Fruit fly (Drosophila melanogaster) whole organism, wandering third instar larva: ENCODE results near the gene CG3587.

Experiments
- Abd-B ChIP-seq: fragments of >200 bp; optimal IDR thresholded peaks from 2 replicates; lab custom pipeline; 2017; ENCODE audit warnings: missing biosample characterization, missing genetic modification characterization
- CG32264 ChIP-seq: fragments of 200-800 bp; sonication (Bioruptor generic); optimal IDR thresholded peaks from 2 replicates; lab custom pipeline; 2016; ENCODE audit warnings: missing biosample characterization, missing genetic modification characterization
- CG9705 ChIP-seq: fragments of 200-800 bp; sonication (Bioruptor generic); optimal IDR thresholded peaks from 2 replicates; lab custom pipeline; 2018; ENCODE audit warnings: missing biosample characterization, mild to moderate bottlenecking, missing genetic modification characterization
- CrebA ChIP-seq: fragments of 200-800 bp; sonication (Bioruptor generic); optimal IDR thresholded peaks from 2 replicates; lab custom pipeline; 2016; ENCODE audit warnings: missing biosample characterization, mild to moderate bottlenecking, missing genetic modification characterization, borderline replicate concordance
- Dfd ChIP-seq: fragments of >200 bp; optimal IDR thresholded peaks from 2 replicates; lab custom pipeline; 2017; ENCODE audit warnings: missing biosample characterization, missing genetic modification characterization
- Dif ChIP-seq: fragments of 200-275, 200-300 bp; sonication (Bioruptor generic); optimal IDR thresholded peaks from 2 replicates; lab custom pipeline; 2018; ENCODE audit warnings: missing biosample characterization, missing genetic modification characterization; ENCODE audit not compliant: partially characterized antibody
- GATAd ChIP-seq: sonication (Bioruptor generic); optimal IDR thresholded peaks from 2 replicates; lab custom pipeline; 2016; ENCODE audit warnings: missing biosample characterization, missing genetic modification characterization
- HLH106 ChIP-seq: fragments of 200-800 bp; optimal IDR thresholded peaks from 3 replicates; lab custom pipeline; 2019; ENCODE audit warnings: missing biosample characterization, mild to moderate bottlenecking, missing genetic modification characterization, moderate library complexity
- Hnf4 ChIP-seq: fragments of 200-800 bp; sonication (Bioruptor generic); optimal IDR thresholded peaks from 2 replicates; lab custom pipeline; 2016; ENCODE audit warnings: missing biosample characterization, mild to moderate bottlenecking, missing genetic modification characterization
- Hr78 ChIP-seq: fragments of >200 bp; optimal IDR thresholded peaks from 2 replicates; lab custom pipeline; 2017; ENCODE audit warnings: missing biosample characterization, missing genetic modification characterization
- Hr83 ChIP-seq: fragments of 200-300 bp; sonication (Bioruptor generic); optimal IDR thresholded peaks from 2 replicates; lab custom pipeline; 2016; ENCODE audit warnings: missing biosample characterization, mild to moderate bottlenecking, missing genetic modification characterization, moderate library complexity; ENCODE audit not compliant: poor library complexity, severe bottlenecking
- Jra ChIP-seq: sonication (Bioruptor generic); optimal IDR thresholded peaks from 2 replicates; lab custom pipeline; 2016; ENCODE audit warnings: missing biosample characterization, missing genetic modification characterization
- Mio ChIP-seq: sonication (Bioruptor generic); optimal IDR thresholded peaks from 2 replicates; lab custom pipeline; 2016; ENCODE audit warnings: missing biosample characterization, missing genetic modification characterization
- Myc ChIP-seq: fragments of >200 bp; optimal IDR thresholded peaks from 2 replicates; lab custom pipeline; 2017
- N ChIP-seq: fragments of >200 bp; optimal IDR thresholded peaks from 2 replicates; lab custom pipeline; 2018; ENCODE audit warnings: missing biosample characterization, missing external identifiers, missing genetic modification characterization
- OdsH ChIP-seq: fragments of 200-800 bp; sonication (Bioruptor generic); optimal IDR thresholded peaks from 2 replicates; lab custom pipeline; 2016; ENCODE audit warnings: missing biosample characterization, mild to moderate bottlenecking, missing genetic modification characterization
- Rel ChIP-seq, 2 experiments: fragments of 200-800 bp; sonication (Bioruptor generic) in 1 of 2; optimal IDR thresholded peaks; 2 replicates in 1 of 2; 3 replicates in 1 of 2; lab custom pipeline; 2016 to 2019; ENCODE audit warnings: mild to moderate bottlenecking in 2 of 2, missing biosample characterization in 2 of 2, missing genetic modification characterization in 2 of 2, moderate library complexity in 1 of 2
- Sp1 ChIP-seq: fragments of 200-800 bp; sonication (Bioruptor generic); optimal IDR thresholded peaks from 3 replicates; lab custom pipeline; 2019; ENCODE audit warnings: missing biosample characterization, mild to moderate bottlenecking, missing genetic modification characterization, moderate library complexity
- Vsx2 ChIP-seq: fragments of 200-300, 225-300 bp; sonication (Bioruptor generic); optimal IDR thresholded peaks from 2 replicates; lab custom pipeline; 2018; ENCODE audit warnings: missing biosample characterization, missing genetic modification characterization; ENCODE audit not compliant: partially characterized antibody
- br ChIP-seq: fragments of 200-800 bp; sonication (Bioruptor generic); optimal IDR thresholded peaks from 2 replicates; lab custom pipeline; 2016; ENCODE audit warnings: missing biosample characterization, missing genetic modification characterization
- brk ChIP-seq: fragments of 200-800 bp; sonication (Bioruptor generic); optimal IDR thresholded peaks from 2 replicates; lab custom pipeline; 2016; ENCODE audit warnings: missing biosample characterization, mild to moderate bottlenecking, missing genetic modification characterization
- dl ChIP-seq, 2 experiments: fragments of 175-275, 200-275 bp in 1 of 2; fragments of 200-275 bp in 1 of 2; sonication (Bioruptor generic); optimal IDR thresholded peaks; lab custom pipeline; 2018; ENCODE audit warnings: mild to moderate bottlenecking in 2 of 2, missing biosample characterization in 2 of 2, missing genetic modification characterization in 2 of 2, moderate library complexity in 2 of 2; ENCODE audit not compliant: partially characterized antibody in 2 of 2, insufficient read depth in 1 of 2
- dmrt93B ChIP-seq: fragments of 200-800 bp; sonication (Bioruptor generic); optimal IDR thresholded peaks from 2 replicates; lab custom pipeline; 2018; ENCODE audit warnings: missing biosample characterization, mild to moderate bottlenecking, missing genetic modification characterization
- dsf ChIP-seq: sonication (Bioruptor generic); optimal IDR thresholded peaks from 2 replicates; lab custom pipeline; 2016; ENCODE audit warnings: missing biosample characterization, missing genetic modification characterization, borderline replicate concordance
- ey ChIP-seq: fragments of 200-800 bp; sonication (Bioruptor generic); optimal IDR thresholded peaks from 2 replicates; lab custom pipeline; 2016; ENCODE audit warnings: missing biosample characterization, missing genetic modification characterization
- foxo ChIP-seq, 2 experiments: fragments of 200-800 bp; sonication (Bioruptor generic); optimal IDR thresholded peaks; 2 replicates in 1 of 2; 3 replicates in 1 of 2; lab custom pipeline; 2016 to 2017; ENCODE audit warnings: missing biosample characterization in 2 of 2, missing genetic modification characterization in 2 of 2
- fru ChIP-seq: fragments of 200-800 bp; sonication (Bioruptor generic); optimal IDR thresholded peaks from 3 replicates; lab custom pipeline; 2016; ENCODE audit warnings: missing biosample characterization, mild to moderate bottlenecking, missing genetic modification characterization
- h ChIP-seq: fragments of 200-800 bp; sonication (Bioruptor generic); optimal IDR thresholded peaks from 3 replicates; lab custom pipeline; 2016; ENCODE audit warnings: missing biosample characterization, mild to moderate bottlenecking, missing genetic modification characterization
- jim ChIP-seq: fragments of 175-275, 200-325 bp; sonication (Bioruptor generic); optimal IDR thresholded peaks from 2 replicates; lab custom pipeline; 2016; ENCODE audit warnings: missing biosample characterization, mild to moderate bottlenecking, missing genetic modification characterization
- lola ChIP-seq: fragments of >200 bp; optimal IDR thresholded peaks from 2 replicates; lab custom pipeline; 2017; ENCODE audit warnings: missing biosample characterization, missing genetic modification characterization
- pan ChIP-seq: fragments of >200 bp; optimal IDR thresholded peaks from 2 replicates; lab custom pipeline; 2017
- psq ChIP-seq: fragments of 200-800 bp; sonication (Bioruptor generic); optimal IDR thresholded peaks from 3 replicates; lab custom pipeline; 2017; ENCODE audit warnings: missing biosample characterization, mild to moderate bottlenecking, missing genetic modification characterization, moderate library complexity
- rgr ChIP-seq: fragments of 200-800 bp; sonication (Bioruptor generic); optimal IDR thresholded peaks from 3 replicates; lab custom pipeline; 2016; ENCODE audit warnings: missing biosample characterization, mild to moderate bottlenecking, missing genetic modification characterization
- sage ChIP-seq: fragments of 200-800 bp; sonication (Bioruptor generic); optimal IDR thresholded peaks from 2 replicates; lab custom pipeline; 2016; ENCODE audit warnings: missing biosample characterization, mild to moderate bottlenecking, missing genetic modification characterization
- sv ChIP-seq: fragments of 200-800 bp; sonication (Bioruptor generic); optimal IDR thresholded peaks from 3 replicates; lab custom pipeline; 2016; ENCODE audit warnings: missing biosample characterization, missing genetic modification characterization
- tai ChIP-seq: sonication (Bioruptor generic); optimal IDR thresholded peaks from 2 replicates; lab custom pipeline; 2016; ENCODE audit warnings: missing biosample characterization, missing genetic modification characterization
- usp ChIP-seq: fragments of >200 bp; optimal IDR thresholded peaks from 2 replicates; lab custom pipeline; 2017; ENCODE audit warnings: missing biosample characterization, missing genetic modification characterization
- woc ChIP-seq: sonication (Bioruptor generic); optimal IDR thresholded peaks from 2 replicates; lab custom pipeline; 2016; ENCODE audit warnings: missing biosample characterization, mild to moderate bottlenecking, missing genetic modification characterization

The CG3587 gene

DNA sequence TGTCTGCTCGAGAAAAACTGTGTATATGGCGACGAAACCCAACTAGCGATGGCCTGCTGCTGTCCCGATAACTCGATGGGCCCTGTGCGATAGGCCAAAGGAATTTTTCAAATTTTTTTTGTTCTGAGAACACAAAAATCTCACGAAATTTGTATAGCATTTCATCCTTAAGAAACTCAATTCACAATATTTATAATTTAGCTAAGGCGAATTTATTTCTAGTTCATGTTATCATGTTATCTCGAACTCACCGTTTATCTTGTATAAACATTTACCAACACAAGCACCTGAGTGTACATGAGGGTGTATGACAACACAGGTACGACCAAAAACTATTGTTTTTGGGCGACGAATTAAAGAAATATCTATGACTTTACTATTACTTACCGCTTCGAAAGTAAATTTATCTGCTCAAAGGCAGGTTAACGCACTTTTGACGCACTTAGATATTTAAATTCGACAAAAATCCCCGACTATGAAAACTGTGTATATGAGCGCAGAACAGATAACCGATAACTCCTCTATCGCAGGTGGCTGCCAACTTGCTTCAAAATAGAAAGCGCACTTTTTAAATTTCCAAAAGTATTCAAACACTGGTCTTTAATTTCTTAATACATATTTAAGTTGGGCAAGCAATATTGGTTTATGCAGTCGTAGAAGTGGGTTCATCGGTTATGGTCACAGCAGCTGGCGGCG is 39.8 kb upstream of the CG3587 start, which contains the start of gene arm:
Gene arm, minus strand, starts transcription at position 524 of the 696 bp plus-strand sequence.
- TF ChIP-seq Vsx2 (GFP tag; lab: Kevin White, UChicago) (no peak), Dfd (GFP tag; lab: Kevin White, UChicago) (no peak), dmrt93B (GFP tag; lab: Kevin White, UChicago) (no peak), Abd-B (GFP tag; lab: Kevin White, UChicago) (no peak), brk (GFP tag; lab: Kevin White, UChicago) (no peak), Sp1 (GFP tag; lab: Kevin White, UChicago) (no peak), jim (GFP tag; lab: Kevin White, UChicago) (no peak), Hr83 (GFP tag; lab: Kevin White, UChicago) (no peak), Myc (lab: Kevin White, UChicago) (no peak), Rel (GFP tag; optimal IDR thresholded peaks at IDR 0.05; lab: Kevin White, UChicago) (no peak), Rel (tag; optimal IDR thresholded peaks at IDR 0.05; lab: Kevin White, UChicago) (peak; percentile 98), Mio (GFP tag; lab: Kevin White, UChicago) (no peak), CrebA (GFP tag; lab: Kevin White, UChicago) (no peak), fru (GFP tag; lab: Kevin White, UChicago) (no peak), N (GFP tag; lab: Kevin White, UChicago) (no peak), CG9705 (GFP tag; lab: Kevin White, UChicago) (no peak), pan (no peak), psq (peak; percentile 1), br (peak; percentile 14), sage (GFP tag; lab: Kevin White, UChicago) (no peak), ey (peak; percentile 37), usp (GFP tag; lab: Kevin White, UChicago) (no peak), rgr (GFP tag; lab: Kevin White, UChicago) (peak; percentile 47), tai (GFP tag; lab: Kevin White, UChicago) (no peak), Dif (GFP tag; lab: Kevin White, UChicago) (no peak), dsf (GFP tag; lab: Kevin White, UChicago) (no peak), CG32264 (GFP tag; lab: Kevin White, UChicago) (no peak), Jra (GFP tag; lab: Kevin White, UChicago) (peak; percentile 41), h (peak; percentile 8), foxo (GFP tag; optimal IDR thresholded peaks at IDR 0.05; lab: Kevin White, UChicago) (peak in 1 of 2 experiments; percentile 19), Hnf4 (GFP tag; lab: Kevin White, UChicago) (peak; percentile 2), OdsH (no peak), lola (no peak), Hr78 (GFP tag; lab: Kevin White, UChicago) (no peak), sv (GFP tag; lab: Kevin White, UChicago) (no peak), dl (GFP tag; optimal IDR thresholded peaks at IDR 0.05; lab: Kevin White, UChicago; ENCODE audit: insufficient read depth in 1 of 2, partially characterized antibody in 2 of 2) (no peak), GATAd (GFP tag; lab: Kevin White, UChicago) (no peak), HLH106 (tag; lab: Kevin White, UChicago) (peak; percentile 15), woc (GFP tag; lab: Kevin White, UChicago) (no peak)

DNA sequence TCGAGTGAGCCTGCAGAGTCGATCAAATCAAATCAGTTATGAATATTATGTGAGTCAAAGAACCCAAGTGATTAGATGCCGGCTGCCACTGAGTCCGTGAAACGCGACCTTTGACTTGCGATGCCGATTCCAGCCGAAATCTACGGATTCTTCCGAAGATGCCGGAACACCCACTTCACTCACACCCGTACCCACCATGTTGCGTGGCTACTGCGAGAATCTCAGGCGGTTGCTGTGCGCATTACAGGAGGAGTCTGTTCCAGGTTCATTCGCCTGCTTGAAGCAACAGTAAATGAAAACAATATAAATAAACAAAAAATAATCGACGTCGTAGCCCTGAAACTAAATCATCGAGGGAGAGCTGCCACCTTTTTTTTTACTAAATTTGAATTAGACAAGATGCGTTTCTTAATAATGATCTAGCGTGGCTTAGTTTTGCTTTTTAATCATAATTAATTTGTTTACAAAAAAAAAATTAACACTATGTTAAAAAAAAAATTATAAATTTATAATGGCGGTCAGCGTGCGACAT is 38.4 kb upstream of the CG3587 start, which contains the start of gene Ldaf1:
Gene Ldaf1, minus strand, starts transcription at position 307 of the 532 bp plus-strand sequence.
- TF ChIP-seq Rel (GFP tag; optimal IDR thresholded peaks at IDR 0.05; lab: Kevin White, UChicago) (no peak), Rel (tag; optimal IDR thresholded peaks at IDR 0.05; lab: Kevin White, UChicago) (peak; percentile 24), CG32264 (GFP tag; lab: Kevin White, UChicago) (no peak), Sp1 (GFP tag; lab: Kevin White, UChicago) (peak; percentile 20), rgr (GFP tag; lab: Kevin White, UChicago) (no peak)
